Fruit fly (Drosophila melanogaster): ENCODE results near the gene CG4053.

dm6 chr3R:17110880-17111726 is 20.9 kb downstream of the CG4053 start:
- TF ChIP-seq B-H1 (GFP tag; IDR thresholded peaks at IDR 0.05) = no peak
- no peak for TF ChIP-seq psq (GFP tag; optimal IDR thresholded peaks at IDR 0.05)
- no peak for TF ChIP-seq dimm (GFP tag; IDR thresholded peaks at IDR 0.05)
- TF ChIP-seq Mad (GFP tag; optimal IDR thresholded peaks at IDR 0.05) = no peak
- no peak for TF ChIP-seq CG7963 (GFP tag; IDR thresholded peaks at IDR 0.05; ENCODE audit: partially characterized antibody)
- TF ChIP-seq CG15269 (tag; optimal IDR thresholded peaks at IDR 0.05) = no peak
- TF ChIP-seq CG33213 (GFP tag; optimal IDR thresholded peaks at IDR 0.05) = no peak
- TF ChIP-seq klu (GFP tag; IDR thresholded peaks at IDR 0.05) = no peak
- TF ChIP-seq Fer3 (tag; optimal IDR thresholded peaks at IDR 0.05) = no peak
- no peak for TF ChIP-seq unc-4 (GFP tag; IDR thresholded peaks at IDR 0.05; ENCODE audit: partially characterized antibody)
- TF ChIP-seq B-H2 (GFP tag; optimal IDR thresholded peaks at IDR 0.05) = no peak
- TF ChIP-seq disco-r (GFP tag; optimal IDR thresholded peaks at IDR 0.05) = no peak

Measured in whole organism, embryonic.